Worm (Caenorhabditis elegans): ENCODE results near the gene W02A2.9.

- TF ChIP-seq flt-1 (GFP tag; IDR thresholded peaks at IDR 0.05): no peak
- TF ChIP-seq tab-1 (GFP tag; IDR thresholded peaks at IDR 0.05): no peak
- no peak for TF ChIP-seq klf-2 (GFP tag; conservative IDR thresholded peaks at IDR 0.05)
These were observed 33.0 kb downstream of the W02A2.9 start for ce11 chrIV:13380506-13380905.

Measured in whole organism, midembryonic.